Worm (Caenorhabditis elegans) whole organism, early embryonic: ENCODE measurements around the gene ceh-40.

Source experiments
- B0310.2 ChIP-seq: sonication (generic microtip); optimal IDR thresholded peaks from 2 replicates; lab custom pipeline; 2016; ENCODE audit warnings: mild to moderate bottlenecking, missing genetic modification characterization, missing compliant biosample characterization
- aly-1 ChIP-seq: sonication (generic microtip); optimal IDR thresholded peaks from 2 replicates; lab custom pipeline; 2016; ENCODE audit warnings: missing genetic modification characterization, missing compliant biosample characterization
- ama-1 ChIP-seq: fragments of 150-350 bp; optimal IDR thresholded peaks from 2 replicates; lab custom pipeline; 2014
- ceh-36 ChIP-seq: sonication (generic microtip); optimal IDR thresholded peaks from 2 replicates; lab custom pipeline; 2016; ENCODE audit warnings: missing genetic modification characterization, inconsistent platforms, missing compliant biosample characterization
- ets-7 ChIP-seq: sonication (generic microtip); optimal IDR thresholded peaks from 2 replicates; lab custom pipeline; 2016; ENCODE audit warnings: missing genotype, missing genetic modification characterization, missing compliant biosample characterization
- flt-1 ChIP-seq: fragments of 200-800 bp; sonication (Bioruptor generic); IDR thresholded peaks from 2 replicates; pipeline ENCODE4 v1.3.6; 2022; ENCODE audit warnings: missing genetic modification characterization, missing compliant biosample characterization
- hmbx-1 ChIP-seq: sonication (generic microtip); optimal IDR thresholded peaks from 2 replicates; lab custom pipeline; 2016; ENCODE audit warnings: mild to moderate bottlenecking, missing genetic modification characterization, missing compliant biosample characterization
- hnd-1 ChIP-seq: sonication (generic microtip); optimal IDR thresholded peaks from 2 replicates; lab custom pipeline; 2016; ENCODE audit warnings: missing genetic modification characterization, missing compliant biosample characterization
- pes-1 ChIP-seq: fragments of 200-800 bp; sonication (Bioruptor generic); IDR thresholded peaks from 2 replicates; pipeline ENCODE4 v1.3.6; 2022; ENCODE audit warnings: missing genetic modification reagents, missing genetic modification characterization, missing compliant biosample characterization
- scrt-1 ChIP-seq: fragments of 200-800 bp; sonication (Bioruptor generic); IDR thresholded peaks from 2 replicates; pipeline ENCODE4 v1.3.6; 2022; ENCODE audit warnings: missing genetic modification characterization, missing compliant biosample characterization
- sea-1 ChIP-seq: fragments of 200-800 bp; sonication (Bioruptor generic); conservative IDR thresholded peaks from 2 replicates; pipeline ENCODE4 v1.3.6; 2022; ENCODE audit warnings: missing genetic modification characterization, missing compliant biosample characterization
- tbx-37 ChIP-seq: fragments of 200-800 bp; sonication (Bioruptor generic); conservative IDR thresholded peaks from 2 replicates; pipeline ENCODE4 v1.3.6; 2022; ENCODE audit warnings: missing genetic modification reagents, missing genetic modification characterization, missing compliant biosample characterization
- tra-4 ChIP-seq: sonication (generic microtip); optimal IDR thresholded peaks from 2 replicates; lab custom pipeline; 2017; ENCODE audit warnings: missing genetic modification characterization, missing compliant biosample characterization

ce11 chrX:12348329-12348728 lies 27.8 kb upstream of the ceh-40 start, which contains the start of gene F42F12.14:
- no peak for TF ChIP-seq hnd-1 (tag; lab: Kevin White, UChicago)
- TF ChIP-seq flt-1 = no peak
- TF ChIP-seq ets-7 (tag; lab: Kevin White, UChicago) = no peak
- TF ChIP-seq ama-1 (lab: Kevin White, UChicago) = no peak
- TF ChIP-seq aly-1 (tag; lab: Kevin White, UChicago) = no peak
- no peak for TF ChIP-seq sea-1 (GFP tag; lab: Robert Waterston, UW)
- TF ChIP-seq ceh-36 (tag; lab: Kevin White, UChicago) = no peak
- no peak for TF ChIP-seq tbx-37 (GFP tag; lab: Robert Waterston, UW)
- TF ChIP-seq scrt-1 (GFP tag; lab: Robert Waterston, UW) = no peak
- TF ChIP-seq hmbx-1 (tag; lab: Kevin White, UChicago) = no peak
- no peak for TF ChIP-seq pes-1 (GFP tag; lab: Robert Waterston, UW)
- TF ChIP-seq tra-4 (tag; lab: Kevin White, UChicago) = no peak
- no peak for TF ChIP-seq B0310.2 (tag; lab: Kevin White, UChicago)
